Fruit fly (Drosophila melanogaster) whole organism, prepupa: ENCODE results near the gene CG5214.
A peak's percentile ranks its signal among the peaks of the same experiment; 100 is the strongest.

Source experiments
- CG10669 ChIP-seq: fragments of 200-800 bp; sonication (Bioruptor generic); optimal IDR thresholded peaks from 3 replicates; lab custom pipeline; 2018; ENCODE audit warnings: missing biosample characterization, mild to moderate bottlenecking, missing genetic modification characterization, moderate library complexity
- CG11762 ChIP-seq: fragments of 200-800 bp; sonication (Bioruptor generic); optimal IDR thresholded peaks from 3 replicates; lab custom pipeline; 2016; ENCODE audit warnings: missing biosample characterization, missing genetic modification characterization; ENCODE audit not compliant: insufficient read depth
- CG15336 ChIP-seq: fragments of 200-800 bp; sonication (Bioruptor generic); IDR thresholded peaks from 2 replicates; pipeline ENCODE4 v1.3.6; 2022; ENCODE audit warnings: missing biosample characterization, missing genetic modification characterization
- CG1621 ChIP-seq: fragments of 200-800 bp; sonication (Bioruptor generic); optimal IDR thresholded peaks from 3 replicates; lab custom pipeline; 2018; ENCODE audit warnings: missing biosample characterization, mild to moderate bottlenecking, missing genetic modification characterization
- CG16779 ChIP-seq: fragments of 200-800 bp; sonication (Bioruptor generic); optimal IDR thresholded peaks from 3 replicates; lab custom pipeline; 2017; ENCODE audit warnings: missing biosample characterization, mild to moderate bottlenecking, missing genetic modification characterization
- CG3032 ChIP-seq: fragments of 200-800 bp; optimal IDR thresholded peaks from 2 replicates; lab custom pipeline; 2019; ENCODE audit warnings: missing biosample characterization, mild to moderate bottlenecking, missing genetic modification characterization, moderate library complexity
- CG31627 ChIP-seq: fragments of 200-800 bp; sonication (Bioruptor generic); optimal IDR thresholded peaks from 3 replicates; lab custom pipeline; 2016; ENCODE audit warnings: missing biosample characterization, missing genetic modification characterization
- CG32006 ChIP-seq: fragments of 200-800 bp; sonication (Bioruptor generic); optimal IDR thresholded peaks from 3 replicates; lab custom pipeline; 2017; ENCODE audit warnings: missing biosample characterization, mild to moderate bottlenecking, missing genetic modification characterization
- CG34406 ChIP-seq: fragments of 200-800 bp; sonication (Bioruptor generic); optimal IDR thresholded peaks from 3 replicates; lab custom pipeline; 2016; ENCODE audit warnings: missing biosample characterization, missing genetic modification characterization
- CG6163 ChIP-seq: fragments of 200-800 bp; sonication (Bioruptor generic); IDR thresholded peaks from 3 replicates; pipeline ENCODE4 v1.3.6; 2022; ENCODE audit warnings: missing biosample characterization, missing genetic modification characterization
- CG6276 ChIP-seq: fragments of 200-800 bp; sonication (Bioruptor generic); optimal IDR thresholded peaks from 2 replicates; lab custom pipeline; 2017; ENCODE audit warnings: missing biosample characterization, mild to moderate bottlenecking, missing genetic modification characterization
- CG6808 ChIP-seq: fragments of 200-800 bp; sonication (Bioruptor generic); optimal IDR thresholded peaks from 3 replicates; lab custom pipeline; 2017; ENCODE audit warnings: missing biosample characterization, missing genetic modification characterization, mild to moderate bottlenecking, moderate library complexity, missing genetic modification reagents
- CG6854 ChIP-seq: fragments of 200-800 bp; sonication (Bioruptor generic); optimal IDR thresholded peaks from 2 replicates; lab custom pipeline; 2017; ENCODE audit warnings: missing biosample characterization, mild to moderate bottlenecking, missing genetic modification characterization
- CG7368 ChIP-seq: fragments of 200-800 bp; sonication (Bioruptor generic); optimal IDR thresholded peaks from 3 replicates; lab custom pipeline; 2016; ENCODE audit warnings: missing biosample characterization, missing genetic modification characterization
- CG8119 ChIP-seq: fragments of 200-800 bp; sonication (Bioruptor generic); IDR thresholded peaks from 3 replicates; pipeline ENCODE4 v1.3.6; 2022; ENCODE audit warnings: missing biosample characterization, missing genetic modification characterization
- CG8632 ChIP-seq: fragments of 200-800 bp; sonication (Bioruptor generic); optimal IDR thresholded peaks from 3 replicates; lab custom pipeline; 2016; ENCODE audit warnings: missing biosample characterization, missing genetic modification characterization
- CG9139 ChIP-seq: fragments of 200-800 bp; sonication (Bioruptor generic); optimal IDR thresholded peaks from 3 replicates; lab custom pipeline; 2017; ENCODE audit warnings: missing biosample characterization, mild to moderate bottlenecking, missing genetic modification characterization
- Eip75B ChIP-seq: fragments of 200-800 bp; sonication (Bioruptor generic); optimal IDR thresholded peaks from 3 replicates; lab custom pipeline; 2016; ENCODE audit warnings: missing biosample characterization, missing genetic modification characterization
- Eip78C ChIP-seq: fragments of 200-800 bp; sonication (Bioruptor generic); peaks from one replicate; lab custom pipeline; 2016; ENCODE audit warnings: missing biosample characterization, missing genetic modification characterization
- Ets21C ChIP-seq: fragments of 200-800 bp; sonication (Bioruptor generic); optimal IDR thresholded peaks from 3 replicates; lab custom pipeline; 2016; ENCODE audit warnings: missing biosample characterization, missing genetic modification characterization
- Ets96B ChIP-seq: fragments of 200-800 bp; optimal IDR thresholded peaks from 2 replicates; lab custom pipeline; 2019; ENCODE audit warnings: missing biosample characterization, mild to moderate bottlenecking, missing genetic modification characterization, moderate library complexity
- Hr38 ChIP-seq: sonication (Bioruptor generic); optimal IDR thresholded peaks from 2 replicates; lab custom pipeline; 2016; ENCODE audit warnings: missing biosample characterization, missing genetic modification characterization
- Hr4 ChIP-seq: fragments of 200-800 bp; sonication (Bioruptor generic); optimal IDR thresholded peaks from 3 replicates; lab custom pipeline; 2016; ENCODE audit warnings: missing biosample characterization, missing genetic modification characterization
- Met ChIP-seq: fragments of 200-800 bp; sonication (Bioruptor generic); optimal IDR thresholded peaks from 3 replicates; lab custom pipeline; 2016; ENCODE audit warnings: missing biosample characterization, missing genetic modification characterization
- OdsH ChIP-seq: fragments of 200-800 bp; sonication (Bioruptor generic); optimal IDR thresholded peaks from 3 replicates; lab custom pipeline; 2016; ENCODE audit warnings: missing biosample characterization, missing genetic modification characterization
- Smox ChIP-seq: fragments of 200-800 bp; sonication (Bioruptor generic); optimal IDR thresholded peaks from 3 replicates; lab custom pipeline; 2016; ENCODE audit warnings: missing biosample characterization, missing genetic modification characterization
- Sox14 ChIP-seq: fragments of 200-800 bp; sonication (Bioruptor generic); optimal IDR thresholded peaks from 3 replicates; lab custom pipeline; 2016; ENCODE audit warnings: missing biosample characterization, missing genetic modification characterization
- achi ChIP-seq: fragments of 200-800 bp; sonication (Bioruptor generic); optimal IDR thresholded peaks from 3 replicates; lab custom pipeline; 2016; ENCODE audit warnings: missing biosample characterization, missing genetic modification characterization
- dac ChIP-seq: fragments of 200-800 bp; sonication (Bioruptor generic); optimal IDR thresholded peaks from 2 replicates; lab custom pipeline; 2017; ENCODE audit warnings: missing biosample characterization, mild to moderate bottlenecking, missing genetic modification characterization
- dsx ChIP-seq: fragments of 200-800 bp; optimal IDR thresholded peaks from 3 replicates; lab custom pipeline; 2019; ENCODE audit warnings: missing biosample characterization, mild to moderate bottlenecking, missing genetic modification characterization, moderate library complexity; ENCODE audit not compliant: poor library complexity, severe bottlenecking
- eg ChIP-seq: fragments of 200-800 bp; sonication (Bioruptor generic); IDR thresholded peaks from 3 replicates; pipeline ENCODE4 v1.3.6; 2022; ENCODE audit warnings: missing biosample characterization, missing genetic modification characterization
- esn ChIP-seq: fragments of 200-800 bp; sonication (Bioruptor generic); optimal IDR thresholded peaks from 2 replicates; lab custom pipeline; 2016; ENCODE audit warnings: missing biosample characterization, mild to moderate bottlenecking, missing genetic modification characterization, moderate library complexity
- fd59A ChIP-seq: fragments of 200-800 bp; sonication (Bioruptor generic); optimal IDR thresholded peaks from 2 replicates; lab custom pipeline; 2017; ENCODE audit warnings: missing biosample characterization, mild to moderate bottlenecking, missing genetic modification characterization, missing genetic modification reagents
- fd85E ChIP-seq: fragments of 200-800 bp; sonication (Bioruptor generic); optimal IDR thresholded peaks from 3 replicates; lab custom pipeline; 2016; ENCODE audit warnings: missing biosample characterization, missing genetic modification characterization
- fkh ChIP-seq: fragments of 200-800 bp; sonication (Bioruptor generic); optimal IDR thresholded peaks from 3 replicates; lab custom pipeline; 2017; ENCODE audit warnings: missing biosample characterization, mild to moderate bottlenecking, missing genetic modification characterization, moderate library complexity
- net ChIP-seq: fragments of 200-800 bp; sonication (Bioruptor generic); optimal IDR thresholded peaks from 3 replicates; lab custom pipeline; 2016; ENCODE audit warnings: missing biosample characterization, missing genetic modification characterization
- pdm3 ChIP-seq: fragments of 200-800 bp; sonication (Bioruptor generic); optimal IDR thresholded peaks from 3 replicates; lab custom pipeline; 2016; ENCODE audit warnings: missing biosample characterization, missing genetic modification characterization
- spab ChIP-seq: fragments of 200-800 bp; sonication (Bioruptor generic); optimal IDR thresholded peaks from 2 replicates; lab custom pipeline; 2017; ENCODE audit warnings: missing biosample characterization, mild to moderate bottlenecking, missing genetic modification characterization, missing genetic modification reagents
- ss ChIP-seq, 2 experiments: fragments of 200-800 bp; sonication (Bioruptor generic); optimal IDR thresholded peaks; 2 replicates in 1 of 2; 3 replicates in 1 of 2; lab custom pipeline; 2017 to 2018; ENCODE audit warnings: mild to moderate bottlenecking in 2 of 2, missing biosample characterization in 2 of 2, missing genetic modification characterization in 2 of 2, moderate library complexity in 1 of 2
- topi ChIP-seq: fragments of 200-800 bp; sonication (Bioruptor generic); optimal IDR thresholded peaks from 3 replicates; lab custom pipeline; 2016; ENCODE audit warnings: missing biosample characterization, missing genetic modification characterization
- vri ChIP-seq: fragments of 200-800 bp; sonication (Bioruptor generic); optimal IDR thresholded peaks from 3 replicates; lab custom pipeline; 2016; ENCODE audit warnings: missing biosample characterization, mild to moderate bottlenecking, missing genetic modification characterization

The CG5214 gene

DNA sequence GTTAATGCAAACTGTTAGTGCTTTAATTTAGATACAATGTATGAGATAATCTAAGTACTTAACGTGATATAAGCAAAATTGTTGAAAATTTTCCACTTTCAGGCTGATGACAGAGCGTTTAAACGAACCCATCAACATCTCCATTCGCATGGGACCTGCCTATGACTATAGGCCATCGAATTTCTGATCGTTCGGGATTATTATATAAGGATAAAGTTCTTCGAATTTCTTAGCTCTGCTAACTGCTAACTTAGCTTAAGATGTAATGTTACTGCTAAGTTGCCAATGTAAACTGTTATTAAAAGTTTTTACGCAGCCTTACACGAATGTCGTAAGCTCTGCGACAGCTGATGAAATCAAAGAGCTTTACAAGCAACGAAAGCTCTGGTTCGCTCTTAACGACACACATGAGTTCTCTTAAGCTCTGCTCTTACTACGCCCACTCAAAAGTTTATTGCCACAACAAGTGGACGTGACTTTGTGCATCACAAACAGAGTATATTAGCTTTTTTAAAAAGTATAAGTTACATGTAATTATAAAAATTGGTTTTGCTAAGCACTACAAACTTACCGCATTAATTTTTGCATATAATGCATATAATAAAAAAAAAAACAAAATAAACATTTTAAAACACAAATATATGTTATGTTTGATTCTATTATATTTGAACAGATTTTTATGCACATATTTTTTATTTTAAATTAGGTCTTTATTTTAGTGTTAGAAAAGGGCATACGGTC is 47.3 kb upstream of the CG5214 start (continued):
- TF ChIP-seq CG7368 (peak; percentile 93), Ets21C (peak; percentile 86), fkh (GFP tag; lab: Kevin White, UChicago) (peak; percentile 73), Hr38 (no peak), Smox (GFP tag; lab: Kevin White, UChicago) (peak; percentile 96), CG34406 (GFP tag; lab: Kevin White, UChicago) (peak; percentile 99), CG32006 (GFP tag; lab: Kevin White, UChicago) (peak; percentile 100), CG10669 (GFP tag; lab: Kevin White, UChicago) (peak; percentile 96), topi (GFP tag; lab: Kevin White, UChicago) (peak; percentile 99), achi (GFP tag; lab: Kevin White, UChicago) (peak; percentile 99), fd85E (GFP tag; lab: Kevin White, UChicago) (peak; percentile 79), CG9139 (GFP tag; lab: Kevin White, UChicago) (peak; percentile 99), CG8119 (GFP tag; lab: Robert Waterston, UW) (peak; percentile 100), pdm3 (peak; percentile 97), Met (GFP tag; lab: Kevin White, UChicago) (peak; percentile 97), dac (GFP tag; lab: Kevin White, UChicago) (peak; percentile 97), CG6276 (GFP tag; lab: Kevin White, UChicago) (peak; percentile 99), CG6808 (GFP tag; lab: Kevin White, UChicago) (peak; percentile 97), CG31627 (peak; percentile 95), esn (peak; percentile 99), CG6163 (GFP tag; lab: Robert Waterston, UW) (peak; percentile 97), Eip78C (GFP tag; lab: Kevin White, UChicago) (peak; percentile 100), CG15336 (GFP tag; lab: Robert Waterston, UW) (peak; percentile 99), Sox14 (GFP tag; lab: Kevin White, UChicago) (peak; percentile 96), CG8632 (GFP tag; lab: Kevin White, UChicago) (peak; percentile 99), Eip75B (GFP tag; lab: Kevin White, UChicago) (peak; percentile 97), eg (GFP tag; lab: Robert Waterston, UW) (peak; percentile 98), net (GFP tag; lab: Kevin White, UChicago) (peak; percentile 96), OdsH (GFP tag; lab: Kevin White, UChicago) (peak; percentile 98), fd59A (GFP tag; lab: Kevin White, UChicago) (peak; percentile 97), ss (GFP tag; optimal IDR thresholded peaks at IDR 0.05; lab: Kevin White, UChicago) (peak in 1 of 2 experiments; percentile 99), vri (GFP tag; lab: Kevin White, UChicago) (peak; percentile 80), CG16779 (tag; lab: Kevin White, UChicago) (peak; percentile 97), CG11762 (GFP tag; lab: Kevin White, UChicago) (peak; percentile 95), spab (GFP tag; lab: Kevin White, UChicago) (peak; percentile 98)

DNA sequence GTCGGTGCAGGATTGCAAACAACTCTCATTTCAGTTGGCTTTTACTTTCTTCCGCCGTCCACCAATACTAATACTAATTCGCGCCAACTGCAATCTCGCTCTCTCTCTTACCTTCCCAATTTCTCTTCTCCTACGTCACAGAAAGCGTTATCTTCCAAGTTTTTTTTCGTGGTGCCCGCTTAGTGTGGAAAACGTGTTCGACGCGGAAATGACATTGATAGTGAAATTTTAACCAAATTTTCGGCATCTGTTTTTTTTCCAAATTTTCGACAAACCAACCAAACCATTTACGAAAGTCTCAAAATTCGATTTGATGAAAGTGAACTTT is 46.7 kb upstream of the CG5214 start, which contains the start of gene cu:
Gene cu (plus strand): TSS at position 204 of the 328 bp plus-strand sequence.
- TF ChIP-seq Eip75B (GFP tag; lab: Kevin White, UChicago) (no peak), esn (no peak), Ets96B (tag; lab: Kevin White, UChicago) (no peak), fkh (GFP tag; lab: Kevin White, UChicago) (no peak), CG3032 (tag; lab: Kevin White, UChicago) (no peak), CG1621 (tag; lab: Kevin White, UChicago) (no peak), CG9139 (GFP tag; lab: Kevin White, UChicago) (no peak), fd59A (GFP tag; lab: Kevin White, UChicago) (no peak), OdsH (GFP tag; lab: Kevin White, UChicago) (no peak), Hr4 (no peak), dsx (no peak), Ets21C (no peak), CG6854 (no peak), CG16779 (tag; lab: Kevin White, UChicago) (no peak), eg (GFP tag; lab: Robert Waterston, UW) (no peak)
